Fruit fly (Drosophila melanogaster) whole organism, wandering third instar larva: Measurements from ENCODE around the gene sbr.
A peak's percentile ranks its signal among the peaks of the same experiment; 100 is the strongest.

ENCODE experiments used
- CrebA ChIP-seq: fragments of 200-800 bp; sonication (Bioruptor generic); optimal IDR thresholded peaks from 2 replicates; lab custom pipeline; 2016; ENCODE audit warnings: missing biosample characterization, mild to moderate bottlenecking, missing genetic modification characterization, borderline replicate concordance
- Dfd ChIP-seq: fragments of >200 bp; optimal IDR thresholded peaks from 2 replicates; lab custom pipeline; 2017; ENCODE audit warnings: missing biosample characterization, missing genetic modification characterization
- Dif ChIP-seq: fragments of 200-275, 200-300 bp; sonication (Bioruptor generic); optimal IDR thresholded peaks from 2 replicates; lab custom pipeline; 2018; ENCODE audit warnings: missing biosample characterization, missing genetic modification characterization; ENCODE audit not compliant: partially characterized antibody
- HLH106 ChIP-seq: fragments of 200-800 bp; optimal IDR thresholded peaks from 3 replicates; lab custom pipeline; 2019; ENCODE audit warnings: missing biosample characterization, mild to moderate bottlenecking, missing genetic modification characterization, moderate library complexity
- Hnf4 ChIP-seq: fragments of 200-800 bp; sonication (Bioruptor generic); optimal IDR thresholded peaks from 2 replicates; lab custom pipeline; 2016; ENCODE audit warnings: missing biosample characterization, mild to moderate bottlenecking, missing genetic modification characterization
- Hr78 ChIP-seq: fragments of >200 bp; optimal IDR thresholded peaks from 2 replicates; lab custom pipeline; 2017; ENCODE audit warnings: missing biosample characterization, missing genetic modification characterization
- Hr83 ChIP-seq: fragments of 200-300 bp; sonication (Bioruptor generic); optimal IDR thresholded peaks from 2 replicates; lab custom pipeline; 2016; ENCODE audit warnings: missing biosample characterization, mild to moderate bottlenecking, missing genetic modification characterization, moderate library complexity; ENCODE audit not compliant: poor library complexity, severe bottlenecking
- Jra ChIP-seq: sonication (Bioruptor generic); optimal IDR thresholded peaks from 2 replicates; lab custom pipeline; 2016; ENCODE audit warnings: missing biosample characterization, missing genetic modification characterization
- Mio ChIP-seq: sonication (Bioruptor generic); optimal IDR thresholded peaks from 2 replicates; lab custom pipeline; 2016; ENCODE audit warnings: missing biosample characterization, missing genetic modification characterization
- Myc ChIP-seq: fragments of >200 bp; optimal IDR thresholded peaks from 2 replicates; lab custom pipeline; 2017
- OdsH ChIP-seq: fragments of 200-800 bp; sonication (Bioruptor generic); optimal IDR thresholded peaks from 2 replicates; lab custom pipeline; 2016; ENCODE audit warnings: missing biosample characterization, mild to moderate bottlenecking, missing genetic modification characterization
- Rel ChIP-seq, 2 experiments: fragments of 200-800 bp; sonication (Bioruptor generic) in 1 of 2; optimal IDR thresholded peaks; 2 replicates in 1 of 2; 3 replicates in 1 of 2; lab custom pipeline; 2016 to 2019; ENCODE audit warnings: mild to moderate bottlenecking in 2 of 2, missing biosample characterization in 2 of 2, missing genetic modification characterization in 2 of 2, moderate library complexity in 1 of 2
- Sp1 ChIP-seq: fragments of 200-800 bp; sonication (Bioruptor generic); optimal IDR thresholded peaks from 3 replicates; lab custom pipeline; 2019; ENCODE audit warnings: missing biosample characterization, mild to moderate bottlenecking, missing genetic modification characterization, moderate library complexity
- Vsx2 ChIP-seq: fragments of 200-300, 225-300 bp; sonication (Bioruptor generic); optimal IDR thresholded peaks from 2 replicates; lab custom pipeline; 2018; ENCODE audit warnings: missing biosample characterization, missing genetic modification characterization; ENCODE audit not compliant: partially characterized antibody
- br ChIP-seq: fragments of 200-800 bp; sonication (Bioruptor generic); optimal IDR thresholded peaks from 2 replicates; lab custom pipeline; 2016; ENCODE audit warnings: missing biosample characterization, missing genetic modification characterization
- brk ChIP-seq: fragments of 200-800 bp; sonication (Bioruptor generic); optimal IDR thresholded peaks from 2 replicates; lab custom pipeline; 2016; ENCODE audit warnings: missing biosample characterization, mild to moderate bottlenecking, missing genetic modification characterization
- dl ChIP-seq, 2 experiments: fragments of 175-275, 200-275 bp in 1 of 2; fragments of 200-275 bp in 1 of 2; sonication (Bioruptor generic); optimal IDR thresholded peaks; lab custom pipeline; 2018; ENCODE audit warnings: mild to moderate bottlenecking in 2 of 2, missing biosample characterization in 2 of 2, missing genetic modification characterization in 2 of 2, moderate library complexity in 2 of 2; ENCODE audit not compliant: partially characterized antibody in 2 of 2, insufficient read depth in 1 of 2
- dmrt93B ChIP-seq: fragments of 200-800 bp; sonication (Bioruptor generic); optimal IDR thresholded peaks from 2 replicates; lab custom pipeline; 2018; ENCODE audit warnings: missing biosample characterization, mild to moderate bottlenecking, missing genetic modification characterization
- ey ChIP-seq: fragments of 200-800 bp; sonication (Bioruptor generic); optimal IDR thresholded peaks from 2 replicates; lab custom pipeline; 2016; ENCODE audit warnings: missing biosample characterization, missing genetic modification characterization
- foxo ChIP-seq, 2 experiments: fragments of 200-800 bp; sonication (Bioruptor generic); optimal IDR thresholded peaks; 2 replicates in 1 of 2; 3 replicates in 1 of 2; lab custom pipeline; 2016 to 2017; ENCODE audit warnings: missing biosample characterization in 2 of 2, missing genetic modification characterization in 2 of 2
- fru ChIP-seq: fragments of 200-800 bp; sonication (Bioruptor generic); optimal IDR thresholded peaks from 3 replicates; lab custom pipeline; 2016; ENCODE audit warnings: missing biosample characterization, mild to moderate bottlenecking, missing genetic modification characterization
- h ChIP-seq: fragments of 200-800 bp; sonication (Bioruptor generic); optimal IDR thresholded peaks from 3 replicates; lab custom pipeline; 2016; ENCODE audit warnings: missing biosample characterization, mild to moderate bottlenecking, missing genetic modification characterization
- jim ChIP-seq: fragments of 175-275, 200-325 bp; sonication (Bioruptor generic); optimal IDR thresholded peaks from 2 replicates; lab custom pipeline; 2016; ENCODE audit warnings: missing biosample characterization, mild to moderate bottlenecking, missing genetic modification characterization
- lola ChIP-seq: fragments of >200 bp; optimal IDR thresholded peaks from 2 replicates; lab custom pipeline; 2017; ENCODE audit warnings: missing biosample characterization, missing genetic modification characterization
- pan ChIP-seq: fragments of >200 bp; optimal IDR thresholded peaks from 2 replicates; lab custom pipeline; 2017
- psq ChIP-seq: fragments of 200-800 bp; sonication (Bioruptor generic); optimal IDR thresholded peaks from 3 replicates; lab custom pipeline; 2017; ENCODE audit warnings: missing biosample characterization, mild to moderate bottlenecking, missing genetic modification characterization, moderate library complexity
- rgr ChIP-seq: fragments of 200-800 bp; sonication (Bioruptor generic); optimal IDR thresholded peaks from 3 replicates; lab custom pipeline; 2016; ENCODE audit warnings: missing biosample characterization, mild to moderate bottlenecking, missing genetic modification characterization
- sage ChIP-seq: fragments of 200-800 bp; sonication (Bioruptor generic); optimal IDR thresholded peaks from 2 replicates; lab custom pipeline; 2016; ENCODE audit warnings: missing biosample characterization, mild to moderate bottlenecking, missing genetic modification characterization
- tai ChIP-seq: sonication (Bioruptor generic); optimal IDR thresholded peaks from 2 replicates; lab custom pipeline; 2016; ENCODE audit warnings: missing biosample characterization, missing genetic modification characterization
- usp ChIP-seq: fragments of >200 bp; optimal IDR thresholded peaks from 2 replicates; lab custom pipeline; 2017; ENCODE audit warnings: missing biosample characterization, missing genetic modification characterization
- woc ChIP-seq: sonication (Bioruptor generic); optimal IDR thresholded peaks from 2 replicates; lab custom pipeline; 2016; ENCODE audit warnings: missing biosample characterization, mild to moderate bottlenecking, missing genetic modification characterization

The sbr gene

dm6 chrX:10854686-10855085 lies 7.8 kb upstream of the sbr start, which contains the start of gene feo:
Gene feo (minus strand): TSS chrX:10854869.
- TF ChIP-seq sage (GFP tag; lab: Kevin White, UChicago) (no peak), tai (GFP tag; lab: Kevin White, UChicago) (no peak), br (GFP tag; lab: Kevin White, UChicago) (no peak), Hr78 (GFP tag; lab: Kevin White, UChicago) (no peak), Sp1 (GFP tag; lab: Kevin White, UChicago) (no peak), dl (GFP tag; optimal IDR thresholded peaks at IDR 0.05; lab: Kevin White, UChicago; ENCODE audit: insufficient read depth in 1 of 2, partially characterized antibody in 2 of 2) (no peak), jim (GFP tag; lab: Kevin White, UChicago) (no peak)

- TF ChIP-seq psq (GFP tag; lab: Kevin White, UChicago), result no peak
- TF ChIP-seq woc (GFP tag; lab: Kevin White, UChicago), result no peak
- TF ChIP-seq rgr (GFP tag; lab: Kevin White, UChicago), result peak; percentile 11
- TF ChIP-seq Hnf4 (GFP tag; lab: Kevin White, UChicago), result no peak
- TF ChIP-seq Myc (lab: Kevin White, UChicago), result no peak
- TF ChIP-seq tai (GFP tag; lab: Kevin White, UChicago), result no peak
Measured at dm6 chrX:10848565-10848964, 1.7 kb upstream of the sbr start, which contains the start of gene CG2202. Gene CG2202 (plus strand): TSS chrX:10848757.

- TF ChIP-seq foxo (GFP tag; optimal IDR thresholded peaks at IDR 0.05; lab: Kevin White, UChicago), result no peak
- no peak for TF ChIP-seq Rel (GFP tag; optimal IDR thresholded peaks at IDR 0.05; lab: Kevin White, UChicago)
- no peak for TF ChIP-seq Rel (tag; optimal IDR thresholded peaks at IDR 0.05; lab: Kevin White, UChicago)
Measured at dm6 chrX:10847447-10847846, 555 bp upstream of the sbr start.

- TF ChIP-seq OdsH (GFP tag; lab: Kevin White, UChicago) (no peak), dl (GFP tag; optimal IDR thresholded peaks at IDR 0.05; lab: Kevin White, UChicago; ENCODE audit: insufficient read depth in 1 of 2, partially characterized antibody in 2 of 2) (no peak), Hr83 (no peak), HLH106 (no peak), dmrt93B (no peak)
Measured at dm6 chrX:10847436-10847446, 349 bp upstream of the sbr start, which contains the start of gene Pgls. Gene Pgls (plus strand): TSS chrX:10847438.

dm6 chrX:10845256-10845655 lies 1.6 kb downstream of the sbr start:
- TF ChIP-seq Dif (GFP tag; lab: Kevin White, UChicago) (no peak), woc (GFP tag; lab: Kevin White, UChicago) (no peak), fru (GFP tag; lab: Kevin White, UChicago) (no peak), Myc (lab: Kevin White, UChicago) (no peak), Mio (GFP tag; lab: Kevin White, UChicago) (no peak), Rel (GFP tag; optimal IDR thresholded peaks at IDR 0.05; lab: Kevin White, UChicago) (no peak), Rel (tag; optimal IDR thresholded peaks at IDR 0.05; lab: Kevin White, UChicago) (peak; percentile 33), Jra (GFP tag; lab: Kevin White, UChicago) (no peak)

- TF ChIP-seq Hr83 (no peak), sage (GFP tag; lab: Kevin White, UChicago) (no peak), CrebA (GFP tag; lab: Kevin White, UChicago) (no peak), Hr78 (GFP tag; lab: Kevin White, UChicago) (no peak), brk (no peak), HLH106 (no peak), Dfd (GFP tag; lab: Kevin White, UChicago) (no peak), ey (GFP tag; lab: Kevin White, UChicago) (no peak), usp (GFP tag; lab: Kevin White, UChicago) (no peak), Vsx2 (GFP tag; lab: Kevin White, UChicago) (no peak), woc (GFP tag; lab: Kevin White, UChicago) (no peak), lola (no peak), h (GFP tag; lab: Kevin White, UChicago) (no peak), Mio (GFP tag; lab: Kevin White, UChicago) (no peak), Rel (GFP tag; optimal IDR thresholded peaks at IDR 0.05; lab: Kevin White, UChicago) (no peak), Rel (tag; optimal IDR thresholded peaks at IDR 0.05; lab: Kevin White, UChicago) (no peak), Dif (GFP tag; lab: Kevin White, UChicago) (no peak), pan (lab: Kevin White, UChicago) (no peak), br (GFP tag; lab: Kevin White, UChicago) (no peak), psq (GFP tag; lab: Kevin White, UChicago) (no peak), foxo (GFP tag; optimal IDR thresholded peaks at IDR 0.05; lab: Kevin White, UChicago) (no peak)
Measured at dm6 chrX:10844807-10845206, 2.1 kb downstream of the sbr start, which contains the start of gene CG32669. Gene CG32669 (minus strand): TSS chrX:10845081.
